Fruit fly (Drosophila melanogaster) whole organism, embryonic: ENCODE data around the gene Dbx.

Source experiments
- Adf1 ChIP-seq: fragments of 200-800 bp; sonication (Bioruptor generic); IDR thresholded peaks from 2 replicates; pipeline ENCODE4 v1.3.6; 2022; ENCODE audit warnings: missing biosample characterization, missing genetic modification characterization
- B-H1 ChIP-seq: fragments of 200-800 bp; sonication (Bioruptor generic); IDR thresholded peaks from 3 replicates; pipeline ENCODE4 v1.3.6; 2022; ENCODE audit warnings: missing biosample characterization, missing genetic modification characterization
- CG10321 ChIP-seq: fragments of 200-800 bp; sonication (Bioruptor generic); IDR thresholded peaks from 2 replicates; pipeline ENCODE4 v1.3.6; 2022; ENCODE audit warnings: missing biosample characterization, missing genetic modification characterization
- CG10462 ChIP-seq: fragments of 200-800 bp; sonication (Bioruptor generic); optimal IDR thresholded peaks from 2 replicates; lab custom pipeline; 2016; ENCODE audit warnings: missing biosample characterization, missing genetic modification characterization
- CG10565 ChIP-seq: fragments of 200-800 bp; sonication (Bioruptor generic); optimal IDR thresholded peaks from 3 replicates; lab custom pipeline; 2016; ENCODE audit warnings: missing biosample characterization, mild to moderate bottlenecking, missing genetic modification characterization
- CG12071 ChIP-seq: fragments of 200-800 bp; sonication (Bioruptor generic); optimal IDR thresholded peaks from 3 replicates; lab custom pipeline; 2018; ENCODE audit warnings: missing biosample characterization, mild to moderate bottlenecking, missing genetic modification characterization
- CG12744 ChIP-seq: fragments of 200-800 bp; sonication (Bioruptor generic); optimal IDR thresholded peaks from 2 replicates; lab custom pipeline; 2016; ENCODE audit warnings: missing biosample characterization, missing genetic modification characterization
- CG14050 ChIP-seq: fragments of 200-800 bp; sonication (Bioruptor generic); IDR thresholded peaks from 3 replicates; pipeline ENCODE4 v1.3.6; 2022; ENCODE audit warnings: missing biosample characterization, missing genetic modification characterization
- CG14667 ChIP-seq: fragments of 200-800 bp; sonication (Bioruptor generic); IDR thresholded peaks from 2 replicates; pipeline ENCODE4 v1.3.6; 2022; ENCODE audit warnings: missing biosample characterization, missing genetic modification characterization
- CG15601 ChIP-seq: fragments of 200-800 bp; sonication (Bioruptor generic); optimal IDR thresholded peaks from 3 replicates; lab custom pipeline; 2019; ENCODE audit warnings: missing biosample characterization, mild to moderate bottlenecking, missing genetic modification characterization, moderate library complexity
- CG16779 ChIP-seq: fragments of 200-800 bp; sonication (Bioruptor generic); IDR thresholded peaks from 2 replicates; pipeline ENCODE4 v1.3.6; 2022; ENCODE audit warnings: missing biosample characterization, missing genetic modification characterization
- CG16813 ChIP-seq: fragments of 200-800 bp; sonication (Bioruptor generic); IDR thresholded peaks from 3 replicates; pipeline ENCODE4 v1.3.6; 2022; ENCODE audit warnings: missing biosample characterization, missing genetic modification characterization; ENCODE audit not compliant: partially characterized antibody
- CG17385 ChIP-seq: fragments of 200-800 bp; sonication (Bioruptor generic); optimal IDR thresholded peaks from 3 replicates; lab custom pipeline; 2018; ENCODE audit warnings: missing biosample characterization, mild to moderate bottlenecking, missing genetic modification characterization
- CG17829 ChIP-seq: fragments of 200-800 bp; optimal IDR thresholded peaks from 2 replicates; lab custom pipeline; 2019; ENCODE audit warnings: missing biosample characterization, mild to moderate bottlenecking, missing genetic modification characterization, moderate library complexity
- CG2202 ChIP-seq: fragments of 200-800 bp; sonication (Bioruptor generic); optimal IDR thresholded peaks from 2 replicates; lab custom pipeline; 2018; ENCODE audit warnings: missing biosample characterization, mild to moderate bottlenecking, missing genetic modification characterization
- CG2678 ChIP-seq: fragments of 200-800 bp; sonication (Bioruptor generic); optimal IDR thresholded peaks from 3 replicates; lab custom pipeline; 2019; ENCODE audit warnings: missing biosample characterization, mild to moderate bottlenecking, missing genetic modification characterization, moderate library complexity
- CG32532 ChIP-seq: fragments of 200-800 bp; sonication (Bioruptor generic); IDR thresholded peaks from 2 replicates; pipeline ENCODE4 v1.3.6; 2022; ENCODE audit warnings: missing biosample characterization, missing genetic modification characterization
- CG3847 ChIP-seq: fragments of 200-800 bp; sonication (Bioruptor generic); IDR thresholded peaks from 2 replicates; pipeline ENCODE4 v1.3.6; 2022; ENCODE audit warnings: missing biosample characterization, missing genetic modification characterization
- CG4707 ChIP-seq: fragments of 200-800 bp; sonication (Bioruptor generic); optimal IDR thresholded peaks from 2 replicates; lab custom pipeline; 2018; ENCODE audit warnings: missing biosample characterization, mild to moderate bottlenecking, missing genetic modification characterization, moderate library complexity
- CG6683 ChIP-seq: fragments of 200-800 bp; sonication (Bioruptor generic); optimal IDR thresholded peaks from 2 replicates; lab custom pipeline; 2017; ENCODE audit warnings: missing biosample characterization, mild to moderate bottlenecking, missing genetic modification characterization, missing genetic modification reagents
- CG7372 ChIP-seq: fragments of 200-800 bp; sonication (Bioruptor generic); IDR thresholded peaks from 2 replicates; pipeline ENCODE4 v1.3.6; 2022; ENCODE audit warnings: missing biosample characterization, missing genetic modification characterization
- CG8290 ChIP-seq, 3 experiments: fragments of 200-800 bp; sonication (Bioruptor generic); optimal IDR thresholded peaks; 2 replicates each; lab custom pipeline; 2016 to 2019; ENCODE audit warnings: missing biosample characterization in 3 of 3, missing genetic modification characterization in 3 of 3, mild to moderate bottlenecking in 2 of 3, moderate library complexity in 1 of 3
- CG8478 ChIP-seq: fragments of >200 bp; optimal IDR thresholded peaks from 2 replicates; lab custom pipeline; 2018
- CG9437 ChIP-seq: fragments of 200-800 bp; sonication (Bioruptor generic); optimal IDR thresholded peaks from 2 replicates; lab custom pipeline; 2018; ENCODE audit warnings: missing biosample characterization, mild to moderate bottlenecking, missing genetic modification characterization
- CkIIα-i1 ChIP-seq: fragments of 200-800 bp; sonication (Bioruptor generic); IDR thresholded peaks from 2 replicates; pipeline ENCODE4 v1.3.6; 2022; ENCODE audit warnings: missing biosample characterization, missing genetic modification characterization
- Dp ChIP-seq: fragments of 200-800 bp; sonication (Bioruptor generic); optimal IDR thresholded peaks from 2 replicates; lab custom pipeline; 2018; ENCODE audit warnings: missing biosample characterization, mild to moderate bottlenecking, missing genetic modification characterization, moderate library complexity
- Eip74EF ChIP-seq, 2 experiments: fragments of 200-800 bp in 1 of 2; fragments of >200 bp in 1 of 2; sonication (Bioruptor generic) in 1 of 2; optimal IDR thresholded peaks; 2 replicates each; lab custom pipeline; 2017 to 2019; ENCODE audit warnings: missing biosample characterization in 2 of 2, missing genetic modification characterization in 2 of 2, mild to moderate bottlenecking in 1 of 2, moderate library complexity in 1 of 2
- Fer3 ChIP-seq: fragments of 200-800 bp; sonication (Bioruptor generic); optimal IDR thresholded peaks from 2 replicates; lab custom pipeline; 2018; ENCODE audit warnings: missing biosample characterization, mild to moderate bottlenecking, missing genetic modification characterization, moderate library complexity
- HLH3B ChIP-seq: fragments of 200-800 bp; sonication (Bioruptor generic); IDR thresholded peaks from 2 replicates; pipeline ENCODE4 v1.3.6; 2022; ENCODE audit warnings: missing biosample characterization, missing genetic modification characterization
- Neu2 ChIP-seq: fragments of 200-800 bp; sonication (Bioruptor generic); optimal IDR thresholded peaks from 3 replicates; lab custom pipeline; 2016; ENCODE audit warnings: missing biosample characterization, missing genetic modification characterization, borderline replicate concordance
- ara ChIP-seq: fragments of 200-800 bp; sonication (Bioruptor generic); IDR thresholded peaks from 2 replicates; pipeline ENCODE4 v1.3.6; 2022; ENCODE audit warnings: missing biosample characterization, missing genetic modification characterization
- bab2 ChIP-seq: fragments of 200-800 bp; sonication (Bioruptor generic); optimal IDR thresholded peaks from 2 replicates; lab custom pipeline; 2016; ENCODE audit warnings: missing biosample characterization, missing genetic modification characterization
- chif ChIP-seq, 2 experiments: fragments of 200-800 bp; sonication (Bioruptor generic); optimal IDR thresholded peaks; 3 replicates each; lab custom pipeline; 2016; ENCODE audit warnings: missing biosample characterization in 2 of 2, missing genetic modification characterization in 2 of 2
- dati ChIP-seq: fragments of 200-800 bp; sonication (Bioruptor generic); IDR thresholded peaks from 2 replicates; pipeline ENCODE4 v1.3.6; 2022; ENCODE audit warnings: missing biosample characterization, missing genetic modification characterization
- dm ChIP-seq: fragments of 200-800 bp; sonication (Bioruptor generic); optimal IDR thresholded peaks from 3 replicates; lab custom pipeline; 2016; ENCODE audit warnings: missing biosample characterization, missing genetic modification characterization
- esg ChIP-seq: fragments of 200-800 bp; sonication (Bioruptor generic); conservative IDR thresholded peaks from 2 replicates; pipeline ENCODE4 v1.3.6; 2022; ENCODE audit warnings: missing biosample characterization, missing genetic modification characterization
- gcm ChIP-seq: fragments of 200-800 bp; sonication (Bioruptor generic); optimal IDR thresholded peaks from 2 replicates; lab custom pipeline; 2019; ENCODE audit warnings: missing biosample characterization, mild to moderate bottlenecking, missing genetic modification characterization, moderate library complexity
- gfzf ChIP-seq: fragments of 200-800 bp; sonication (Bioruptor generic); optimal IDR thresholded peaks from 2 replicates; lab custom pipeline; 2016; ENCODE audit warnings: missing biosample characterization, mild to moderate bottlenecking, missing genetic modification characterization, moderate library complexity
- jigr1 ChIP-seq: fragments of 200-800 bp; sonication (Bioruptor generic); IDR thresholded peaks from 3 replicates; pipeline ENCODE4 v1.3.6; 2022; ENCODE audit warnings: missing biosample characterization, missing genetic modification characterization
- maf-S ChIP-seq: fragments of 200-800 bp; sonication (Bioruptor generic); optimal IDR thresholded peaks from 2 replicates; lab custom pipeline; 2016; ENCODE audit warnings: missing biosample characterization, missing genetic modification characterization
- nom ChIP-seq: fragments of 200-800 bp; sonication (Bioruptor generic); optimal IDR thresholded peaks from 2 replicates; lab custom pipeline; 2017; ENCODE audit warnings: missing biosample characterization, missing genetic modification characterization, mild to moderate bottlenecking, moderate library complexity, missing genetic modification reagents
- pan ChIP-seq, 4 experiments: fragments of >200 bp in 3 of 4; fragments of 200-800 bp in 1 of 4; sonication (Bioruptor generic) in 1 of 4; optimal IDR thresholded peaks in 3 of 4; IDR thresholded peaks in 1 of 4; 2 replicates each; pipeline versions ENCODE4 v1.3.6 to Lab custom; 2017 to 2022; ENCODE audit warnings: missing biosample characterization in 2 of 4, missing genetic modification characterization in 2 of 4, mixed read lengths in 1 of 4
- pita ChIP-seq: fragments of 200-800 bp; sonication (Bioruptor generic); optimal IDR thresholded peaks from 2 replicates; lab custom pipeline; 2017; ENCODE audit warnings: missing biosample characterization, mild to moderate bottlenecking, missing genetic modification characterization
- repo ChIP-seq: fragments of 200-800 bp; sonication (Bioruptor generic); optimal IDR thresholded peaks from 2 replicates; lab custom pipeline; 2016; ENCODE audit warnings: missing biosample characterization, missing genetic modification characterization
- sc ChIP-seq, 3 experiments: fragments of >200 bp in 2 of 3; fragments of 200-800 bp in 1 of 3; sonication (Bioruptor generic) in 1 of 3; optimal IDR thresholded peaks; 2 replicates in 2 of 3; 3 replicates in 1 of 3; lab custom pipeline; 2017; ENCODE audit warnings: mild to moderate bottlenecking in 1 of 3, missing biosample characterization in 1 of 3, missing genetic modification characterization in 1 of 3, missing genetic modification reagents in 1 of 3
- sima ChIP-seq: fragments of 200-800 bp; sonication (Bioruptor generic); optimal IDR thresholded peaks from 2 replicates; lab custom pipeline; 2016; ENCODE audit warnings: missing biosample characterization, missing genetic modification characterization
- sqz ChIP-seq: fragments of 200-800 bp; sonication (Bioruptor generic); optimal IDR thresholded peaks from 3 replicates; lab custom pipeline; 2018; ENCODE audit warnings: missing biosample characterization, mild to moderate bottlenecking, missing genetic modification characterization
- tna ChIP-seq: fragments of 200-800 bp; sonication (Bioruptor generic); IDR thresholded peaks from 2 replicates; pipeline ENCODE4 v1.3.6; 2022; ENCODE audit warnings: missing biosample characterization, missing genetic modification characterization; ENCODE audit not compliant: partially characterized antibody

Gene Dbx

DNA sequence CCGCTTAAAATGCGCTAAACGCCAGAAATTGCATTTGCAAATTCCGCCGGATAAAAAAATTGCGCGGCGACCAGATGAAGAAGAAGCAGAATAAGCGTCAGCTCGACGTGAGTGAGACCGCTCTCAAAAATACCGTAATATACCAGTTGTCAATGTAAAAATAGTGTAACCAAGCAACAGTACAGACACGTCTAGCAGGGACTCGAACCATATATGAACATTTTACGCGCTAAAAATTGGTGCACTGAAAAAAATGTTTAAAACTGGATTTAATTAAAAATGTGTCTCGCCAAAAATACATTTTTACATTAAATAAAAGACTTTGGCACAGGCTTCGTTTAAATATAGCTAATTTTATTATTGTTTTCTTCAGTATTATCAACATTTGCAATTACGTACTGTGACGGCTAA lies 44.9 kb upstream of the Dbx start, which contains the start of gene dre4 (continued):
- TF ChIP-seq CG12744 (GFP tag; lab: Kevin White, UChicago) = peak; percentile 78
- TF ChIP-seq jigr1 (GFP tag; lab: Robert Waterston, UW) = no peak
- TF ChIP-seq CG8290 (GFP tag; optimal IDR thresholded peaks at IDR 0.05; lab: Kevin White, UChicago) = peak; percentile 64
- peak in 1 of 2 experiments; percentile 81 for TF ChIP-seq CG8290 (tag; optimal IDR thresholded peaks at IDR 0.05; lab: Kevin White, UChicago)
- peak; percentile 85 for TF ChIP-seq CG32532 (GFP tag; lab: Robert Waterston, UW)
- 0 out of 2 replicates have a peak, but pooled peaks have one; percentile 42 for TF ChIP-seq CG10321 (GFP tag; lab: Robert Waterston, UW)
- peak; percentile 47 for TF ChIP-seq nom (GFP tag; lab: Kevin White, UChicago)
- TF ChIP-seq HLH3B = peak; percentile 61
- peak; percentile 66 for TF ChIP-seq gcm (GFP tag; lab: Kevin White, UChicago)
- TF ChIP-seq CG16779 (GFP tag; lab: Robert Waterston, UW) = 0 out of 2 replicates have a peak, but pooled peaks have one; percentile 15
- no peak for TF ChIP-seq tna (GFP tag; lab: Robert Waterston, UW)
- TF ChIP-seq CG10462 = peak; percentile 57
- peak; percentile 17 for TF ChIP-seq maf-S (GFP tag; lab: Kevin White, UChicago)
- peak; percentile 64 for TF ChIP-seq CG15601 (tag; lab: Kevin White, UChicago)
- peak; percentile 80 for TF ChIP-seq ara (GFP tag; lab: Robert Waterston, UW)
- TF ChIP-seq Adf1 (GFP tag; lab: Robert Waterston, UW) = peak; percentile 70
- TF ChIP-seq CG9437 (GFP tag; lab: Kevin White, UChicago) = peak; percentile 75
- peak; percentile 13 for TF ChIP-seq CG10565 (GFP tag; lab: Kevin White, UChicago)
- TF ChIP-seq sima (GFP tag; lab: Kevin White, UChicago) = peak; percentile 27
- no peak for TF ChIP-seq pan (optimal IDR thresholded peaks at IDR 0.05; lab: Kevin White, UChicago)
- TF ChIP-seq pan (GFP tag; optimal IDR thresholded peaks at IDR 0.05 in 1 of 2, IDR thresholded peaks at IDR 0.05 in 1 of 2) = peak in 1 of 2 experiments; percentile 68
- no peak for TF ChIP-seq Eip74EF (GFP tag; optimal IDR thresholded peaks at IDR 0.05; lab: Kevin White, UChicago)
- peak; percentile 56 to 71 for TF ChIP-seq chif (GFP tag; optimal IDR thresholded peaks at IDR 0.05; lab: Kevin White, UChicago)
- TF ChIP-seq sc (optimal IDR thresholded peaks at IDR 0.05; lab: Kevin White, UChicago) = no peak
- TF ChIP-seq sc (GFP tag; optimal IDR thresholded peaks at IDR 0.05; lab: Kevin White, UChicago) = peak; percentile 12
- TF ChIP-seq Dp = peak; percentile 81
- TF ChIP-seq CG3847 = peak; percentile 65
- TF ChIP-seq pita (GFP tag; lab: Kevin White, UChicago) = peak; percentile 79
- TF ChIP-seq CG4707 (GFP tag; lab: Kevin White, UChicago) = peak; percentile 4
- TF ChIP-seq dati (GFP tag; lab: Robert Waterston, UW) = 0 out of 2 replicates have a peak, but pooled peaks have one; percentile 56
- peak; percentile 97 for TF ChIP-seq gfzf
- TF ChIP-seq CG14050 (GFP tag; lab: Robert Waterston, UW) = peak; percentile 68
- TF ChIP-seq CkIIα-i1 (GFP tag; lab: Robert Waterston, UW) = no peak
- peak; percentile 48 for TF ChIP-seq CG2202 (tag; lab: Kevin White, UChicago)
- peak; percentile 49; the same call in 1 of the 3 replicates for TF ChIP-seq B-H1
- TF ChIP-seq CG2678 (tag; lab: Kevin White, UChicago) = peak; percentile 74
- TF ChIP-seq repo = peak; percentile 34
- TF ChIP-seq CG17385 = peak; percentile 98
- peak; percentile 76 for TF ChIP-seq CG17829 (tag; lab: Kevin White, UChicago)
- TF ChIP-seq sqz (GFP tag; lab: Kevin White, UChicago) = peak; percentile 99
- TF ChIP-seq CG16813 (GFP tag; lab: Robert Waterston, UW) = 0 out of 3 replicates have a peak, but pooled peaks have one; percentile 39
- peak; percentile 45; the same call in 1 of the 2 replicates for TF ChIP-seq esg (GFP tag; lab: Robert Waterston, UW)
- no peak for TF ChIP-seq Neu2 (GFP tag; lab: Kevin White, UChicago)
- peak; percentile 34 for TF ChIP-seq CG6683
- TF ChIP-seq Fer3 (tag; lab: Kevin White, UChicago) = peak; percentile 66
- no peak for TF ChIP-seq CG8478
- TF ChIP-seq bab2 (GFP tag; lab: Kevin White, UChicago) = peak; percentile 52
- TF ChIP-seq CG12071 (GFP tag; lab: Kevin White, UChicago) = peak; percentile 17
- TF ChIP-seq CG14667 = 0 out of 2 replicates have a peak, but pooled peaks have one; percentile 35
- no peak for TF ChIP-seq CG7372 (GFP tag; lab: Robert Waterston, UW)
- peak; percentile 66 for TF ChIP-seq dm (GFP tag; lab: Kevin White, UChicago)
